Fruit fly (Drosophila melanogaster) whole organism, embryonic: ENCODE results near the gene stg1.

Experiments used
- Atf6 ChIP-seq: fragments of 200-800 bp; sonication (Bioruptor generic); IDR thresholded peaks from 2 replicates; pipeline ENCODE4 v1.3.6; 2022; ENCODE audit warnings: missing biosample characterization, missing genetic modification characterization
- BEAF-32 ChIP-seq: fragments of 200-800 bp; sonication (Bioruptor generic); optimal IDR thresholded peaks from 3 replicates; lab custom pipeline; 2017; ENCODE audit warnings: missing biosample characterization, missing genetic modification characterization, mild to moderate bottlenecking, moderate library complexity, missing genetic modification reagents
- CG10654 ChIP-seq: fragments of 200-800 bp; sonication (Bioruptor generic); optimal IDR thresholded peaks from 2 replicates; lab custom pipeline; 2016; ENCODE audit warnings: missing biosample characterization, missing genetic modification characterization
- CG15073 ChIP-seq: fragments of 200-800 bp; sonication (Bioruptor generic); optimal IDR thresholded peaks from 2 replicates; lab custom pipeline; 2016; ENCODE audit warnings: missing biosample characterization, missing genetic modification characterization
- CG15269 ChIP-seq: fragments of 200-800 bp; sonication (Bioruptor generic); optimal IDR thresholded peaks from 2 replicates; lab custom pipeline; 2018; ENCODE audit warnings: missing biosample characterization, mild to moderate bottlenecking, missing genetic modification characterization, moderate library complexity
- CG1602 ChIP-seq: fragments of 200-800 bp; sonication (Bioruptor generic); optimal IDR thresholded peaks from 3 replicates; lab custom pipeline; 2016; ENCODE audit warnings: missing biosample characterization, missing genetic modification characterization
- CG18619 ChIP-seq: fragments of 200-800 bp; sonication (Bioruptor generic); optimal IDR thresholded peaks from 3 replicates; lab custom pipeline; 2017; ENCODE audit warnings: missing biosample characterization, mild to moderate bottlenecking, missing genetic modification characterization
- CG30431 ChIP-seq: fragments of 200-800 bp; sonication (Bioruptor generic); optimal IDR thresholded peaks from 2 replicates; lab custom pipeline; 2017; ENCODE audit warnings: missing biosample characterization, missing genetic modification characterization
- CG3065 ChIP-seq: fragments of 200-800 bp; sonication (Bioruptor generic); optimal IDR thresholded peaks from 2 replicates; lab custom pipeline; 2016; ENCODE audit warnings: missing biosample characterization, missing genetic modification characterization
- CG3163 ChIP-seq: fragments of 200-800 bp; sonication (Bioruptor generic); optimal IDR thresholded peaks from 3 replicates; lab custom pipeline; 2016; ENCODE audit warnings: missing biosample characterization, missing genetic modification characterization
- CG34422 ChIP-seq: fragments of 200-800 bp; sonication (Bioruptor generic); IDR thresholded peaks from 3 replicates; pipeline ENCODE4 v1.3.6; 2022; ENCODE audit warnings: missing biosample characterization, missing genetic modification characterization
- CG5245 ChIP-seq: fragments of 200-800 bp; sonication (Bioruptor generic); optimal IDR thresholded peaks from 3 replicates; lab custom pipeline; 2016; ENCODE audit warnings: missing biosample characterization, missing genetic modification characterization
- CG5953 ChIP-seq: fragments of 200-800 bp; sonication (Bioruptor generic); IDR thresholded peaks from 2 replicates; pipeline ENCODE4 v1.3.6; 2022; ENCODE audit warnings: missing biosample characterization, missing genetic modification characterization
- CG6683 ChIP-seq: fragments of 200-800 bp; sonication (Bioruptor generic); optimal IDR thresholded peaks from 2 replicates; lab custom pipeline; 2017; ENCODE audit warnings: missing biosample characterization, mild to moderate bottlenecking, missing genetic modification characterization, missing genetic modification reagents
- CG6791 ChIP-seq: fragments of 200-800 bp; sonication (Bioruptor generic); IDR thresholded peaks from 3 replicates; pipeline ENCODE4 v1.3.6; 2022; ENCODE audit warnings: missing biosample characterization, missing genetic modification characterization; ENCODE audit not compliant: partially characterized antibody
- CG7271 ChIP-seq: fragments of 200-800 bp; sonication (Bioruptor generic); optimal IDR thresholded peaks from 2 replicates; lab custom pipeline; 2018; ENCODE audit warnings: missing biosample characterization, mild to moderate bottlenecking, missing genetic modification characterization, moderate library complexity
- CG9797 ChIP-seq: fragments of 200-800 bp; sonication (Bioruptor generic); optimal IDR thresholded peaks from 3 replicates; lab custom pipeline; 2018; ENCODE audit warnings: missing biosample characterization, mild to moderate bottlenecking, missing genetic modification characterization
- CoRest ChIP-seq: fragments of 200-800 bp; sonication (Bioruptor generic); optimal IDR thresholded peaks from 3 replicates; lab custom pipeline; 2018; ENCODE audit warnings: missing biosample characterization, mild to moderate bottlenecking, missing genetic modification characterization, moderate library complexity
- D19A ChIP-seq: fragments of 200-800 bp; optimal IDR thresholded peaks from 3 replicates; lab custom pipeline; 2019; ENCODE audit warnings: missing biosample characterization, mild to moderate bottlenecking, missing genetic modification characterization, moderate library complexity
- Doc2 ChIP-seq: fragments of 200-800 bp; sonication (Bioruptor generic); IDR thresholded peaks from 2 replicates; pipeline ENCODE4 v1.3.6; 2022; ENCODE audit warnings: missing biosample characterization, missing genetic modification characterization
- E2f1 ChIP-seq: fragments of 200-800 bp; sonication (Bioruptor generic); IDR thresholded peaks from 2 replicates; pipeline ENCODE4 v1.3.6; 2022; ENCODE audit warnings: missing biosample characterization, missing genetic modification characterization
- Elba2 ChIP-seq: fragments of 200-800 bp; sonication (Bioruptor generic); optimal IDR thresholded peaks from 3 replicates; lab custom pipeline; 2016; ENCODE audit warnings: missing biosample characterization, missing genetic modification characterization
- Ets65A ChIP-seq: fragments of 200-800 bp; sonication (Bioruptor generic); peaks from one replicate; lab custom pipeline; 2016; ENCODE audit warnings: missing biosample characterization, missing genetic modification characterization
- Ets97D ChIP-seq: fragments of 200-800 bp; sonication (Bioruptor generic); optimal IDR thresholded peaks from 3 replicates; lab custom pipeline; 2016; ENCODE audit warnings: missing biosample characterization, missing genetic modification characterization
- Fer1 ChIP-seq: fragments of 200-800 bp; sonication (Bioruptor generic); optimal IDR thresholded peaks from 2 replicates; lab custom pipeline; 2017; ENCODE audit warnings: missing biosample characterization, mild to moderate bottlenecking, missing genetic modification characterization
- Gug ChIP-seq: fragments of 200-800 bp; sonication (Bioruptor generic); IDR thresholded peaks from 4 replicates; pipeline ENCODE4 v1.3.6; 2022; ENCODE audit warnings: missing biosample characterization, missing genetic modification characterization
- H2.0 ChIP-seq: fragments of 200-800 bp; sonication (Bioruptor generic); IDR thresholded peaks from 2 replicates; pipeline ENCODE4 v1.3.6; 2022; ENCODE audit warnings: missing biosample characterization, missing genetic modification characterization
- Hr78 ChIP-seq, 2 experiments: fragments of 200-800 bp in 1 of 2; fragments of >200 bp in 1 of 2; sonication (Bioruptor generic) in 1 of 2; optimal IDR thresholded peaks; 2 replicates each; lab custom pipeline; 2017 to 2019; ENCODE audit warnings: missing biosample characterization in 2 of 2, missing genetic modification characterization in 2 of 2, mild to moderate bottlenecking in 1 of 2, moderate library complexity in 1 of 2
- NK7.1 ChIP-seq: fragments of 200-800 bp; sonication (Bioruptor generic); optimal IDR thresholded peaks from 3 replicates; lab custom pipeline; 2016; ENCODE audit warnings: missing biosample characterization, missing genetic modification characterization
- Spps ChIP-seq: fragments of 200-800 bp; sonication (Bioruptor generic); optimal IDR thresholded peaks from 2 replicates; lab custom pipeline; 2018; ENCODE audit warnings: missing biosample characterization, mild to moderate bottlenecking, missing genetic modification characterization
- TFAM ChIP-seq: fragments of 200-800 bp; sonication (Bioruptor generic); optimal IDR thresholded peaks from 2 replicates; lab custom pipeline; 2017; ENCODE audit warnings: missing biosample characterization, missing genetic modification characterization, inconsistent platforms
- Tbp ChIP-seq: fragments of >200 bp; optimal IDR thresholded peaks from 2 replicates; lab custom pipeline; 2018; ENCODE audit warnings: missing biosample characterization, missing genetic modification characterization
- Xrp1 ChIP-seq: fragments of 200-800 bp; sonication (Bioruptor generic); IDR thresholded peaks from 2 replicates; pipeline ENCODE4 v1.3.6; 2022; ENCODE audit warnings: missing biosample characterization, missing genetic modification characterization
- cas ChIP-seq: fragments of 200-800 bp; sonication (Bioruptor generic); IDR thresholded peaks from 2 replicates; pipeline ENCODE4 v1.3.6; 2022; ENCODE audit warnings: missing biosample characterization, missing genetic modification characterization
- chn ChIP-seq: fragments of 200-800 bp; sonication (Bioruptor generic); optimal IDR thresholded peaks from 2 replicates; lab custom pipeline; 2016; ENCODE audit warnings: missing biosample characterization, missing genetic modification characterization
- crol ChIP-seq: fragments of 200-800 bp; sonication (Bioruptor generic); IDR thresholded peaks from 2 replicates; pipeline ENCODE4 v1.3.6; 2022; ENCODE audit warnings: missing biosample characterization, missing genetic modification characterization
- disco-r ChIP-seq: fragments of 200-800 bp; sonication (Bioruptor generic); optimal IDR thresholded peaks from 2 replicates; lab custom pipeline; 2016; ENCODE audit warnings: missing biosample characterization, missing genetic modification characterization
- emc ChIP-seq: fragments of 200-800 bp; sonication (Bioruptor generic); optimal IDR thresholded peaks from 2 replicates; lab custom pipeline; 2016; ENCODE audit warnings: missing biosample characterization, missing genetic modification characterization
- kni ChIP-seq: fragments of 200-800 bp; sonication (Bioruptor generic); optimal IDR thresholded peaks from 3 replicates; lab custom pipeline; 2017; ENCODE audit warnings: mild to moderate bottlenecking, missing biosample characterization, missing genetic modification reagents, missing genetic modification characterization
- lbe ChIP-seq: fragments of 200-800 bp; sonication (Bioruptor generic); optimal IDR thresholded peaks from 2 replicates; lab custom pipeline; 2016; ENCODE audit warnings: missing biosample characterization, mild to moderate bottlenecking, missing genetic modification characterization
- lmd ChIP-seq: fragments of 200-800 bp; sonication (Bioruptor generic); IDR thresholded peaks from 2 replicates; pipeline ENCODE4 v1.3.6; 2022; ENCODE audit warnings: missing biosample characterization, missing genetic modification characterization
- mirr ChIP-seq: fragments of 200-800 bp; sonication (Bioruptor generic); optimal IDR thresholded peaks from 3 replicates; lab custom pipeline; 2018; ENCODE audit warnings: missing biosample characterization, mild to moderate bottlenecking, missing genetic modification characterization
- nau ChIP-seq: fragments of 200-800 bp; sonication (Bioruptor generic); optimal IDR thresholded peaks from 3 replicates; lab custom pipeline; 2017; ENCODE audit warnings: missing biosample characterization, mild to moderate bottlenecking, missing genetic modification characterization, missing genetic modification reagents
- peb ChIP-seq: fragments of 200-800 bp; sonication (Bioruptor generic); IDR thresholded peaks from 2 replicates; pipeline ENCODE4 v1.3.6; 2022; ENCODE audit warnings: missing biosample characterization, missing genetic modification characterization
- pita ChIP-seq: fragments of 200-800 bp; sonication (Bioruptor generic); optimal IDR thresholded peaks from 2 replicates; lab custom pipeline; 2017; ENCODE audit warnings: missing biosample characterization, mild to moderate bottlenecking, missing genetic modification characterization
- pzg ChIP-seq: fragments of 200-800 bp; sonication (Bioruptor generic); optimal IDR thresholded peaks from 3 replicates; lab custom pipeline; 2018; ENCODE audit warnings: missing biosample characterization, mild to moderate bottlenecking, missing genetic modification characterization, moderate library complexity
- run ChIP-seq: fragments of 200-800 bp; sonication (Bioruptor generic); optimal IDR thresholded peaks from 3 replicates; lab custom pipeline; 2018; ENCODE audit warnings: missing biosample characterization, mild to moderate bottlenecking, missing genetic modification characterization
- seq ChIP-seq: fragments of 200-800 bp; sonication (Bioruptor generic); IDR thresholded peaks from 2 replicates; pipeline ENCODE4 v1.3.6; 2022; ENCODE audit warnings: missing biosample characterization, missing genetic modification characterization
- slbo ChIP-seq: fragments of 200-800 bp; sonication (Bioruptor generic); IDR thresholded peaks from 2 replicates; pipeline ENCODE4 v1.3.6; 2022; ENCODE audit warnings: missing biosample characterization, missing genetic modification characterization
- slp2 ChIP-seq: fragments of 200-800 bp; sonication (Bioruptor generic); optimal IDR thresholded peaks from 2 replicates; lab custom pipeline; 2016; ENCODE audit warnings: missing biosample characterization, missing genetic modification characterization
- toy ChIP-seq: fragments of 200-800 bp; sonication (Bioruptor generic); IDR thresholded peaks from 2 replicates; pipeline ENCODE4 v1.3.6; 2022; ENCODE audit warnings: missing biosample characterization, missing genetic modification characterization

stg1 gene

DNA sequence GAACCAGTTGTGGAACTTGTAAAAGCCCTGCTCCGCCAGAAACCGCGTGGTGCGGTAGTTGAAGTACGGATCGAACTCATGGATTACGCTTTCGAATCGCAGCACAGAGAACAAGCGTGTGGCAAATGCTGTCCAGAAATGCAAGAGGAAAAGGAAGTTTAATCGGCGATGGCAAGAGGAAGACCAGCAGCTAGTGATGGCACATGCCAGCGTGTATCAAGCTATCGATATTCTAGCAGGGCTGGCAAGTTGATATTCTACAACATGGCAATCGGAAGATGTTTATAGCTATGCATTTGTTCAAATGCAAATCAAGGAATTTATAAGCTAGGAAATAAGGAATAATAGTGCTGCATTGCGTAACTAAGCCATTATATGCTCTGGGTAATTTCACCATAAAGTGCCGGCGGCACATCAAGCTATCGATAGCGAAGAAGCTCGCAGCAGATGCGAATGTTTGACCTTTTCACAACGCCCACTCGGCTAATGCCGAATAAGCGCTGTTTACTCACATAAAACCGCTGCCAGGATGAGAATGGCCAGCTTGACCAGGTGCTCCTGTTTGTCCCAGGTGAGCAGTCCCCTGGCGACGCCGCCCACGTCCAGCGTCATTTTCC is 40.4 kb upstream of the stg1 start (continued):
- peak; percentile 52 for TF ChIP-seq run (tag; lab: Kevin White, UChicago)
- TF ChIP-seq CG5245 (GFP tag; lab: Kevin White, UChicago): peak; percentile 55
- TF ChIP-seq CG3163 (GFP tag; lab: Kevin White, UChicago): peak; percentile 59
- TF ChIP-seq CG3065 (GFP tag; lab: Kevin White, UChicago): peak; percentile 56
- TF ChIP-seq D19A (tag; lab: Kevin White, UChicago): peak; percentile 32
- TF ChIP-seq slbo (GFP tag; lab: Robert Waterston, UW): peak; percentile 82
- TF ChIP-seq pzg (GFP tag; lab: Kevin White, UChicago): peak; percentile 75
- no peak for TF ChIP-seq Doc2 (GFP tag; lab: Robert Waterston, UW)
- TF ChIP-seq H2.0 (GFP tag; lab: Robert Waterston, UW): peak; percentile 70
- TF ChIP-seq CG9797 (GFP tag; lab: Kevin White, UChicago): peak; percentile 27
- peak; percentile 34; the same call in 1 of the 2 replicates for TF ChIP-seq cas (GFP tag; lab: Robert Waterston, UW)
- peak; percentile 87 for TF ChIP-seq Fer1
- peak; percentile 84 for TF ChIP-seq nau (GFP tag; lab: Kevin White, UChicago)
- peak; percentile 86 for TF ChIP-seq BEAF-32 (GFP tag; lab: Kevin White, UChicago)
- peak; percentile 47 for TF ChIP-seq Spps (tag; lab: Kevin White, UChicago)
- TF ChIP-seq NK7.1: peak; percentile 54
- TF ChIP-seq TFAM (GFP tag; lab: Kevin White, UChicago): peak; percentile 13
- no peak for TF ChIP-seq Tbp
- peak; percentile 71 for TF ChIP-seq CG15269 (tag; lab: Kevin White, UChicago)
- TF ChIP-seq toy (GFP tag; lab: Robert Waterston, UW): peak; percentile 47; the same call in 1 of the 2 replicates
- no peak for TF ChIP-seq CG5953 (GFP tag; lab: Robert Waterston, UW)
- no peak for TF ChIP-seq CG1602 (GFP tag; lab: Kevin White, UChicago)
- TF ChIP-seq lmd: peak; percentile 55
- TF ChIP-seq emc (GFP tag; lab: Kevin White, UChicago): peak; percentile 61
- TF ChIP-seq CG6683 (GFP tag; lab: Kevin White, UChicago): peak; percentile 61
- TF ChIP-seq seq: peak; percentile 49; the same call in 1 of the 2 replicates
- peak; percentile 68 for TF ChIP-seq slp2 (GFP tag; lab: Kevin White, UChicago)
- TF ChIP-seq CG34422 (GFP tag; lab: Robert Waterston, UW): peak; percentile 78
- peak; percentile 50 for TF ChIP-seq lbe (GFP tag; lab: Kevin White, UChicago)
- TF ChIP-seq peb (GFP tag; lab: Robert Waterston, UW): peak; percentile 18; the same call in 1 of the 2 replicates
- peak; percentile 98 for TF ChIP-seq Ets97D (GFP tag; lab: Kevin White, UChicago)
- TF ChIP-seq Atf6: peak; percentile 61; the same call in 1 of the 2 replicates
- TF ChIP-seq chn (GFP tag; lab: Kevin White, UChicago): peak; percentile 38
- TF ChIP-seq CG30431 (GFP tag; lab: Kevin White, UChicago): peak; percentile 50
- no peak for TF ChIP-seq crol (GFP tag; lab: Robert Waterston, UW)
- peak; percentile 67 for TF ChIP-seq kni (GFP tag; lab: Kevin White, UChicago)
- TF ChIP-seq pita: no peak
- no peak for TF ChIP-seq Elba2 (GFP tag; lab: Kevin White, UChicago)
- TF ChIP-seq CG7271 (tag; lab: Kevin White, UChicago): peak; percentile 87
- peak; percentile 51 for TF ChIP-seq CG10654 (GFP tag; lab: Kevin White, UChicago)
- peak; percentile 96 for TF ChIP-seq Ets65A (GFP tag; lab: Kevin White, UChicago)
- TF ChIP-seq CG18619 (GFP tag; lab: Kevin White, UChicago): peak; percentile 83
- TF ChIP-seq mirr (GFP tag; lab: Kevin White, UChicago): peak; percentile 94
- TF ChIP-seq CG6791: peak; percentile 83
- TF ChIP-seq Hr78 (GFP tag; optimal IDR thresholded peaks at IDR 0.05; lab: Kevin White, UChicago): peak in 1 of 2 experiments; percentile 24
- peak; percentile 42 for TF ChIP-seq CoRest (tag; lab: Kevin White, UChicago)
- no peak for TF ChIP-seq CG15073
- TF ChIP-seq E2f1: peak; percentile 61
- peak; percentile 63; the same call in 2 of the 4 replicates for TF ChIP-seq Gug (GFP tag; lab: Robert Waterston, UW)
- TF ChIP-seq Xrp1 (GFP tag; lab: Robert Waterston, UW): no peak
- TF ChIP-seq disco-r: peak; percentile 78
